Fruit fly (Drosophila melanogaster) whole organism, wandering third instar larva: ENCODE measurements around the gene Chmp1.

Experiments used
- Abd-B ChIP-seq: fragments of >200 bp; optimal IDR thresholded peaks from 2 replicates; lab custom pipeline; 2017; ENCODE audit warnings: missing biosample characterization, missing genetic modification characterization
- Jra ChIP-seq: sonication (Bioruptor generic); optimal IDR thresholded peaks from 2 replicates; lab custom pipeline; 2016; ENCODE audit warnings: missing biosample characterization, missing genetic modification characterization
- foxo ChIP-seq, 2 experiments: fragments of 200-800 bp; sonication (Bioruptor generic); optimal IDR thresholded peaks; 2 replicates in 1 of 2; 3 replicates in 1 of 2; lab custom pipeline; 2016 to 2017; ENCODE audit warnings: missing biosample characterization in 2 of 2, missing genetic modification characterization in 2 of 2
- pan ChIP-seq: fragments of >200 bp; optimal IDR thresholded peaks from 2 replicates; lab custom pipeline; 2017
- tai ChIP-seq: sonication (Bioruptor generic); optimal IDR thresholded peaks from 2 replicates; lab custom pipeline; 2016; ENCODE audit warnings: missing biosample characterization, missing genetic modification characterization
- woc ChIP-seq: sonication (Bioruptor generic); optimal IDR thresholded peaks from 2 replicates; lab custom pipeline; 2016; ENCODE audit warnings: missing biosample characterization, mild to moderate bottlenecking, missing genetic modification characterization

- TF ChIP-seq Abd-B (GFP tag; lab: Kevin White, UChicago) (no peak), tai (GFP tag; lab: Kevin White, UChicago) (no peak), woc (no peak), foxo (GFP tag; optimal IDR thresholded peaks at IDR 0.05; lab: Kevin White, UChicago) (no peak), Jra (GFP tag; lab: Kevin White, UChicago) (no peak), pan (lab: Kevin White, UChicago) (no peak)
Measured at dm6 chr3L:18653737-18654136, 30.1 kb downstream of the Chmp1 start.
